Worm (Caenorhabditis elegans) whole organism, midembryonic: Measurements from ENCODE around the gene grl-24.

ENCODE experiments used
- T22C8.4 ChIP-seq: fragments of 200-800 bp; sonication (Bioruptor generic); IDR thresholded peaks from 2 replicates; pipeline ENCODE4 v1.3.6; 2022; ENCODE audit warnings: missing genetic modification characterization, missing compliant biosample characterization
- cog-1 ChIP-seq: sonication (generic microtip); optimal IDR thresholded peaks from 2 replicates; lab custom pipeline; 2016; ENCODE audit warnings: missing genetic modification characterization, missing compliant biosample characterization
- flt-1 ChIP-seq: fragments of 200-800 bp; sonication (Bioruptor generic); IDR thresholded peaks from 2 replicates; pipeline ENCODE4 v1.3.6; 2022; ENCODE audit warnings: missing genetic modification characterization, missing compliant biosample characterization
- klf-2 ChIP-seq: fragments of 200-800 bp; sonication (Bioruptor generic); conservative IDR thresholded peaks from 2 replicates; pipeline ENCODE4 v1.3.6; 2022; ENCODE audit warnings: missing genetic modification reagents, missing genetic modification characterization, missing compliant biosample characterization
- med-1 ChIP-seq: sonication (generic microtip); optimal IDR thresholded peaks from 2 replicates; lab custom pipeline; 2017; ENCODE audit warnings: missing genetic modification characterization, mild to moderate bottlenecking, missing compliant biosample characterization, antibody characterized with exemption, missing genetic modification reagents; ENCODE audit not compliant: insufficient read depth
- ref-1 ChIP-seq: fragments of 200-800 bp; sonication (Bioruptor generic); conservative IDR thresholded peaks from 2 replicates; pipeline ENCODE4 v1.3.6; 2022; ENCODE audit warnings: missing genetic modification reagents, missing genetic modification characterization, missing compliant biosample characterization
- tab-1 ChIP-seq: fragments of 200-800 bp; sonication (Bioruptor generic); IDR thresholded peaks from 2 replicates; pipeline ENCODE4 v1.3.6; 2022; ENCODE audit warnings: missing genetic modification characterization, missing compliant biosample characterization
- ztf-23 ChIP-seq: fragments of 200-800 bp; sonication (Bioruptor generic); IDR thresholded peaks from 2 replicates; pipeline ENCODE4 v1.3.6; 2022; ENCODE audit warnings: missing genetic modification reagents, missing genetic modification characterization, missing compliant biosample characterization
- ztf-29 ChIP-seq: fragments of 200-800 bp; sonication (Bioruptor generic); IDR thresholded peaks from 2 replicates; pipeline ENCODE4 v1.3.6; 2022; ENCODE audit warnings: missing genetic modification reagents, missing genetic modification characterization, missing compliant biosample characterization

grl-24 gene

DNA sequence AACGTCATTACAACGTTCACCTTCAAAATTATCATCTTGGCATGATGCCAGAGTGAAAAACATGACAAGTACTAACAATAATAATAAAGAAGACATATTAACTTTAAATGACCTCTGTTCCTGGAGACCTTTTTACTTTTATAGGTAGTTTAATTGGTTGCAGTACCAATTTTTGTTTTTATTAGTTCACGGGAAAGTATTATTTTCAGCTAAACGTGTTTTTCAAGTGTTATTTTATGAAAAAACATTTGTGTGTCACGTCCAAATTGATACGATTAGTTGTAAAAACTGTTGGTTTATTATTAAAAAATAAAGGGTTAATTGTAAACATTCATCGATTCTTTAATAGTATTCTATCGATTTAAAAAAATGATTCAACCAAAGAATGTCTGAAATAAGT is at the start of gene grl-24:
Gene grl-24, minus strand, starts transcription at position 101 of the 400 bp plus-strand sequence.
- TF ChIP-seq ref-1 (GFP tag; lab: Robert Waterston, UW) = no peak
- no peak for TF ChIP-seq cog-1 (tag; lab: Kevin White, UChicago)
- no peak for TF ChIP-seq ztf-23 (GFP tag; lab: Robert Waterston, UW)
- no peak for TF ChIP-seq tab-1
- no peak for TF ChIP-seq klf-2 (GFP tag; lab: Robert Waterston, UW)

DNA sequence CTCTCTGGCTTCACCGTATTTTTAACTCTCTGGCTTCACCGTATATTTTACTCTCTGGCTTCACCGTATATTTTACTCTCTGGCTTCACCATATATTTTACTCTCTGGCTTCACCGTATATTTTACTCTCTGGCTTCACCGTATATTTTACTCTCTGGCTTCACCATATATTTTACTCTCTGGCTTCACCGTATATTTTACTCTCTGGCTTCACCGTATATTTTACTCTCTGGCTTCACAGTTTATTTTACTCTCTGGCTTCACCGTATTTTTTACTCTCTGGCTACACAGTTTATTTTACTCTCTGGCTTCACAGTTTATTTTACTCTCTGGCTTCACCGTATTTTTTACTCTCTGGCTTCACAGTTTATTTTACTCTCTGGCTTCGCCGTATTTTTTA is 17.1 kb upstream of the grl-24 start:
- TF ChIP-seq klf-2 (GFP tag; lab: Robert Waterston, UW) = 0 out of 2 replicates have a peak, but pooled peaks have one; percentile 10

DNA sequence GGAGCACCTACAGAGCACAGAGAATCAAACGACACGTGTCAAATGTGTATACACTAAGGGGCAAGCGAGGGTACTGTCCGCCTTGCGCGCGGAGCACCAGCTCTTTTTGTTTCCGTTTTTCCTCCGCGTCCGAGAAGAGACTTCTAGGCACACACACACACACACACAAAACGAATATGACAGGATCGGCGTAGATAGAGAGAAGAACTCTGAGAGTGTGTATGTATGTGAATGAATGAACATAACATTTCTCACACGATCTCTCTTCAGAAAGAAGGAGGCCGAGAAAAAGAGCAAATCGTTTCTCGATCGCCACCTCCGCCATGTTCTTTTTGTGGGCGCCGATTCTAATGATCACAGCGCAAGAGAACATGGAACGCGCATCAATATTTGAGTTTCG is 15.0 kb upstream of the grl-24 start, which contains the start of gene nas-6:
Gene nas-6, minus strand, starts transcription at position 101 of the 400 bp plus-strand sequence.
- TF ChIP-seq klf-2 (GFP tag; lab: Robert Waterston, UW) (no peak), med-1 (GFP tag; lab: Kevin White, UChicago) (no peak), T22C8.4 (GFP tag; lab: Robert Waterston, UW) (no peak), ztf-23 (GFP tag; lab: Robert Waterston, UW) (no peak), flt-1 (GFP tag; lab: Robert Waterston, UW) (no peak), ref-1 (GFP tag; lab: Robert Waterston, UW) (no peak), tab-1 (no peak), ztf-29 (GFP tag; lab: Robert Waterston, UW) (no peak), cog-1 (tag; lab: Kevin White, UChicago) (no peak)

DNA sequence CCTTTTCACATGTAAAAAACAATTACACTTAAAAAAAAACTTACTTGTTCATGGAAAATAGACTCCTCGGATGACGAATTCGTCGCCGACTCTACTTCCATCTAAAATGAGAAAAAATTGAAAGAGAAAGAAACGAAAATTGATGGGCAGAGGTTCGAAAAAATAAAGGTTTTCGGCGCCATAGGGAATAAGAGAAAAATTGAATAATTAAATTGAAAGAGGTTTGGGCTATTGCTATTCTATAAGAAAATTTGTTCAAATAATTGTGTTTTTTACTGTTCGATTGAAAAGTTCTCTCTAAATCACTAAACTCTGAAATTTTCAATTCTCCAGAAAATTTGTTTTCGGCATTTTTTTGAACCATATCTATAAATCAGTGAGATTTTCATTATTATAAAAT is 7.6 kb upstream of the grl-24 start, which contains the start of gene rabr-2:
Gene rabr-2, minus strand, starts transcription at position 101 of the 400 bp plus-strand sequence.
- TF ChIP-seq T22C8.4 (GFP tag; lab: Robert Waterston, UW) (no peak), ztf-23 (GFP tag; lab: Robert Waterston, UW) (no peak), klf-2 (GFP tag; lab: Robert Waterston, UW) (no peak), cog-1 (tag; lab: Kevin White, UChicago) (no peak), tab-1 (no peak)

- TF ChIP-seq flt-1 (GFP tag; lab: Robert Waterston, UW) (no peak), klf-2 (GFP tag; lab: Robert Waterston, UW) (no peak), ref-1 (GFP tag; lab: Robert Waterston, UW) (no peak), T22C8.4 (GFP tag; lab: Robert Waterston, UW) (no peak), tab-1 (no peak), ztf-29 (GFP tag; lab: Robert Waterston, UW) (no peak), med-1 (GFP tag; lab: Kevin White, UChicago) (no peak), ztf-23 (GFP tag; lab: Robert Waterston, UW) (no peak), cog-1 (tag; lab: Kevin White, UChicago) (no peak)
Observed at ce11 chrIV:17475242-17475641, 401 bp downstream of the grl-24 start, which contains the start of gene F11E6.9. Gene F11E6.9, minus strand, starts transcription at chrIV:17475342.

- TF ChIP-seq T22C8.4 (GFP tag; lab: Robert Waterston, UW) = no peak
- no peak for TF ChIP-seq ztf-23 (GFP tag; lab: Robert Waterston, UW)
- TF ChIP-seq ztf-29 (GFP tag; lab: Robert Waterston, UW) = no peak
- no peak for TF ChIP-seq tab-1
- no peak for TF ChIP-seq cog-1 (tag; lab: Kevin White, UChicago)
- TF ChIP-seq ref-1 (GFP tag; lab: Robert Waterston, UW) = no peak
- TF ChIP-seq flt-1 (GFP tag; lab: Robert Waterston, UW) = no peak
- no peak for TF ChIP-seq med-1 (GFP tag; lab: Kevin White, UChicago)
- TF ChIP-seq klf-2 (GFP tag; lab: Robert Waterston, UW) = no peak
Observed at ce11 chrIV:17474047-17474446, 1.6 kb downstream of the grl-24 start.

- TF ChIP-seq tab-1 (no peak), ztf-23 (GFP tag; lab: Robert Waterston, UW) (no peak), ref-1 (GFP tag; lab: Robert Waterston, UW) (no peak), T22C8.4 (GFP tag; lab: Robert Waterston, UW) (no peak), flt-1 (GFP tag; lab: Robert Waterston, UW) (no peak), ztf-29 (GFP tag; lab: Robert Waterston, UW) (no peak), klf-2 (GFP tag; lab: Robert Waterston, UW) (no peak)
Observed at ce11 chrIV:17473034-17473433, 2.6 kb downstream of the grl-24 start, which contains the start of gene gba-3. Gene gba-3, plus strand, starts transcription at chrIV:17473334.

- no peak for TF ChIP-seq ztf-23 (GFP tag; lab: Robert Waterston, UW)
- no peak for TF ChIP-seq ztf-29 (GFP tag; lab: Robert Waterston, UW)
- no peak for TF ChIP-seq flt-1 (GFP tag; lab: Robert Waterston, UW)
- TF ChIP-seq med-1 (GFP tag; lab: Kevin White, UChicago) = no peak
- TF ChIP-seq ref-1 (GFP tag; lab: Robert Waterston, UW) = no peak
- TF ChIP-seq klf-2 (GFP tag; lab: Robert Waterston, UW) = no peak
- no peak for TF ChIP-seq tab-1
- no peak for TF ChIP-seq T22C8.4 (GFP tag; lab: Robert Waterston, UW)
- no peak for TF ChIP-seq cog-1 (tag; lab: Kevin White, UChicago)
Observed at ce11 chrIV:17471870-17472459, 3.7 kb downstream of the grl-24 start, which contains the start of gene epic-1. Gene epic-1, minus strand, starts transcription at chrIV:17471920.

DNA sequence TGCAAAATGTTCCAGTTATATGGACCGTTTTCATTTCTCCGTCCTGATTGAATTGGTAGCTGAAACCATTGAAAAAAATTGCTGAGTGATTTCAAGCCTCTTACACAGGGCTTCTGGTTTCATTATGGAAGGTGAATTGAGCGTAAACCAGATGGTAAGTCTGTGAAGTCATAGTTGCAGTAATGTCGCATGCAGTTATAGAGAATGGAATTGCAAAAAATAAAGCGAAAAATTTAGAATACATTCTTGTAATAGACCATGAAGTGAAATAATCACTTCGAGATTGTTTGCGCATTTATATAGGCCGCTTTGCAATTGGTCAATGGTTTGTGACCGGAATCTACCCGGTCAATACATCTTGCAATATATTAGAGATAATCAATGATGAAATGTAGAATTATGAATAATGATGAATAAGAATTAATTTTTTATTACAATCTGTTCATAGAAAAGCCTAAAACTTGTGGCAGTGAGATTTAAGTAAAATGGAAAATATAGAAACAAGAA is 5.5 kb downstream of the grl-24 start, which contains the start of gene F11E6.4:
Gene F11E6.4, minus strand, starts transcription at position 259 of the 507 bp plus-strand sequence.
- TF ChIP-seq T22C8.4 (GFP tag; lab: Robert Waterston, UW) = no peak
- no peak for TF ChIP-seq cog-1 (tag; lab: Kevin White, UChicago)
- no peak for TF ChIP-seq med-1 (GFP tag; lab: Kevin White, UChicago)
- no peak for TF ChIP-seq klf-2 (GFP tag; lab: Robert Waterston, UW)
- TF ChIP-seq ref-1 (GFP tag; lab: Robert Waterston, UW) = no peak
- TF ChIP-seq tab-1 = no peak
- TF ChIP-seq ztf-29 (GFP tag; lab: Robert Waterston, UW) = no peak
- no peak for TF ChIP-seq flt-1 (GFP tag; lab: Robert Waterston, UW)
- no peak for TF ChIP-seq ztf-23 (GFP tag; lab: Robert Waterston, UW)
